Worm (Caenorhabditis elegans) whole organism, midembryonic: ENCODE measurements around the gene xol-1.

Source experiments
- flt-1 ChIP-seq: fragments of 200-800 bp; sonication (Bioruptor generic); IDR thresholded peaks from 2 replicates; pipeline ENCODE4 v1.3.6; 2022; ENCODE audit warnings: missing genetic modification characterization, missing compliant biosample characterization
- klf-2 ChIP-seq: fragments of 200-800 bp; sonication (Bioruptor generic); conservative IDR thresholded peaks from 2 replicates; pipeline ENCODE4 v1.3.6; 2022; ENCODE audit warnings: missing genetic modification reagents, missing genetic modification characterization, missing compliant biosample characterization
- med-1 ChIP-seq: sonication (generic microtip); optimal IDR thresholded peaks from 2 replicates; lab custom pipeline; 2017; ENCODE audit warnings: missing genetic modification characterization, mild to moderate bottlenecking, missing compliant biosample characterization, antibody characterized with exemption, missing genetic modification reagents; ENCODE audit not compliant: insufficient read depth

ce11 chrX:8053008-8053441 lies 11.9 kb downstream of the xol-1 start:
- TF ChIP-seq klf-2 (GFP tag; lab: Robert Waterston, UW), result no peak
- TF ChIP-seq flt-1 (GFP tag; lab: Robert Waterston, UW), result no peak
- no peak for TF ChIP-seq med-1 (GFP tag; lab: Kevin White, UChicago)
